Worm (Caenorhabditis elegans) whole organism, L1 larva: ENCODE results near the gene C14F11.4.

ENCODE experiments used
- C04F5.9 ChIP-seq: sonication (generic microtip); optimal IDR thresholded peaks from 2 replicates; lab custom pipeline; 2016; ENCODE audit warnings: missing genetic modification characterization, missing compliant biosample characterization
- C16A3.4 ChIP-seq: fragments of 150-350 bp; optimal IDR thresholded peaks from 2 replicates; lab custom pipeline; 2014; ENCODE audit warnings: missing biosample characterization, missing genetic modification characterization
- C34B4.2 ChIP-seq: sonication (generic microtip); optimal IDR thresholded peaks from 2 replicates; lab custom pipeline; 2017; ENCODE audit warnings: mild to moderate bottlenecking, missing genetic modification characterization, missing compliant biosample characterization
- Y116A8C.19 ChIP-seq: sonication (generic microtip); optimal IDR thresholded peaks from 2 replicates; lab custom pipeline; 2016; ENCODE audit warnings: missing compliant biosample characterization, missing genetic modification characterization, borderline replicate concordance
- ama-1 ChIP-seq: fragments of 150-350 bp; optimal IDR thresholded peaks from 2 replicates; lab custom pipeline; 2014
- blmp-1 ChIP-seq: fragments of 150-350 bp; optimal IDR thresholded peaks from 2 replicates; lab custom pipeline; 2014; ENCODE audit warnings: missing biosample characterization, missing genetic modification characterization
- ceh-63 ChIP-seq: fragments of 200-800 bp; sonication (Bioruptor generic); optimal IDR thresholded peaks from 2 replicates; lab custom pipeline; 2018; ENCODE audit warnings: mild to moderate bottlenecking, missing genetic modification characterization, missing compliant biosample characterization
- ceh-8 ChIP-seq: fragments of 200-800 bp; sonication (Bioruptor generic); optimal IDR thresholded peaks from 2 replicates; lab custom pipeline; 2018; ENCODE audit warnings: mild to moderate bottlenecking, missing genetic modification characterization, moderate library complexity, missing compliant biosample characterization
- ceh-82 ChIP-seq, 3 experiments: fragments of 150-350 bp in 1 of 3; sonication (generic microtip) in 2 of 3; optimal IDR thresholded peaks; 2 replicates each; lab custom pipeline; 2014 to 2017; ENCODE audit warnings: missing biosample characterization in 3 of 3, missing genetic modification characterization in 3 of 3
- dpl-1 ChIP-seq, 3 experiments: fragments of 150-350 bp in 2 of 3; sonication (generic microtip) in 1 of 3; optimal IDR thresholded peaks; 2 replicates each; lab custom pipeline; 2014 to 2017; ENCODE audit warnings: missing biosample characterization in 3 of 3, missing genetic modification characterization in 3 of 3, missing genetic modification reagents in 3 of 3
- dsc-1 ChIP-seq: sonication (generic microtip); optimal IDR thresholded peaks from 2 replicates; lab custom pipeline; 2016; ENCODE audit warnings: mild to moderate bottlenecking, missing genetic modification characterization, missing compliant biosample characterization
- efl-1 ChIP-seq, 4 experiments: fragments of 150-350 bp; optimal IDR thresholded peaks in 3 of 4; peaks in 1 of 4; 1 replicate in 1 of 4; 2 replicates in 3 of 4; lab custom pipeline; 2014; ENCODE audit warnings: missing biosample characterization in 2 of 4, missing genetic modification characterization in 2 of 4, missing genetic modification reagents in 2 of 4
- ets-5 ChIP-seq: fragments of 200-800 bp; sonication (Bioruptor generic); IDR thresholded peaks from 2 replicates; pipeline ENCODE4 v1.3.6; 2022; ENCODE audit warnings: missing genetic modification characterization, missing compliant biosample characterization
- fkh-8 ChIP-seq: sonication (generic microtip); optimal IDR thresholded peaks from 2 replicates; lab custom pipeline; 2016; ENCODE audit warnings: mild to moderate bottlenecking, missing genetic modification characterization, missing compliant biosample characterization
- fos-1 ChIP-seq: fragments of 150-350 bp; optimal IDR thresholded peaks from 2 replicates; lab custom pipeline; 2014; ENCODE audit warnings: missing biosample characterization, missing genetic modification characterization
- hlh-17 ChIP-seq: fragments of 200-800 bp; sonication (Bioruptor generic); optimal IDR thresholded peaks from 2 replicates; lab custom pipeline; 2018; ENCODE audit warnings: missing genetic modification characterization, mild to moderate bottlenecking, missing compliant biosample characterization, moderate library complexity, borderline replicate concordance
- isw-1 ChIP-seq: fragments of 200-800 bp; sonication (Bioruptor generic); IDR thresholded peaks from 2 replicates; pipeline ENCODE4 v1.3.6; 2022; ENCODE audit warnings: missing genetic modification characterization, missing compliant biosample characterization
- lin-13 ChIP-seq: fragments of 150-350 bp; optimal IDR thresholded peaks from 2 replicates; lab custom pipeline; 2014; ENCODE audit warnings: missing biosample characterization, missing genetic modification reagents, missing genetic modification characterization
- lin-35 ChIP-seq, 2 experiments: fragments of 150-350 bp; optimal IDR thresholded peaks; 2 replicates each; lab custom pipeline; 2014; ENCODE audit warnings: missing biosample characterization in 2 of 2, missing genetic modification characterization in 2 of 2, missing genetic modification reagents in 2 of 2
- lin-39 ChIP-seq: fragments of 150-350 bp; optimal IDR thresholded peaks from 2 replicates; lab custom pipeline; 2014; ENCODE audit warnings: missing biosample characterization, missing genetic modification reagents, missing genetic modification characterization
- lir-3 ChIP-seq: sonication (generic microtip); optimal IDR thresholded peaks from 2 replicates; lab custom pipeline; 2016; ENCODE audit warnings: mild to moderate bottlenecking, missing genetic modification characterization, moderate library complexity, missing compliant biosample characterization; ENCODE audit not compliant: poor library complexity
- lsy-2 ChIP-seq, 2 experiments: fragments of 150-350 bp; optimal IDR thresholded peaks; 2 replicates each; lab custom pipeline; 2014; ENCODE audit warnings: missing biosample characterization in 2 of 2, missing genetic modification characterization in 2 of 2
- mef-2 ChIP-seq: fragments of 150-350 bp; optimal IDR thresholded peaks from 2 replicates; lab custom pipeline; 2014; ENCODE audit warnings: missing biosample characterization, missing genetic modification characterization
- nhr-11 ChIP-seq: fragments of 150-350 bp; optimal IDR thresholded peaks from 2 replicates; lab custom pipeline; 2014; ENCODE audit warnings: missing biosample characterization, missing genetic modification characterization
- nhr-20 ChIP-seq: sonication (generic microtip); optimal IDR thresholded peaks from 2 replicates; lab custom pipeline; 2016; ENCODE audit warnings: mild to moderate bottlenecking, missing genetic modification characterization, missing compliant biosample characterization
- nhr-237 ChIP-seq: fragments of 150-350 bp; optimal IDR thresholded peaks from 2 replicates; lab custom pipeline; 2014; ENCODE audit warnings: missing biosample characterization, missing genetic modification characterization
- nhr-28 ChIP-seq: fragments of 150-350 bp; optimal IDR thresholded peaks from 2 replicates; lab custom pipeline; 2014; ENCODE audit warnings: missing biosample characterization, missing genetic modification characterization
- nhr-71 ChIP-seq: sonication (generic microtip); optimal IDR thresholded peaks from 2 replicates; lab custom pipeline; 2016; ENCODE audit warnings: mild to moderate bottlenecking, missing genetic modification characterization, moderate library complexity, missing compliant biosample characterization
- nhr-77 ChIP-seq: fragments of 150-350 bp; optimal IDR thresholded peaks from 2 replicates; lab custom pipeline; 2014; ENCODE audit warnings: missing biosample characterization, missing genetic modification characterization
- nhr-84 ChIP-seq: sonication (generic microtip); optimal IDR thresholded peaks from 2 replicates; lab custom pipeline; 2017; ENCODE audit warnings: missing biosample characterization, missing genetic modification characterization
- nhr-85 ChIP-seq: sonication (generic microtip); peaks from one replicate; lab custom pipeline; 2016; ENCODE audit warnings: missing genetic modification characterization, inconsistent platforms, missing compliant biosample characterization
- pag-3 ChIP-seq: sonication (generic microtip); optimal IDR thresholded peaks from 2 replicates; lab custom pipeline; 2017; ENCODE audit warnings: missing genetic modification characterization, mild to moderate bottlenecking, missing compliant biosample characterization, antibody characterized with exemption, borderline replicate concordance; ENCODE audit not compliant: insufficient read depth
- pax-3 ChIP-seq: fragments of 200-800 bp; sonication (Bioruptor generic); optimal IDR thresholded peaks from 2 replicates; lab custom pipeline; 2018; ENCODE audit warnings: mild to moderate bottlenecking, missing genetic modification characterization, moderate library complexity, missing compliant biosample characterization
- pqm-1 ChIP-seq: sonication (generic microtip); optimal IDR thresholded peaks from 3 replicates; lab custom pipeline; 2017; ENCODE audit warnings: missing biosample characterization, missing genetic modification characterization
- rnt-1 ChIP-seq: sonication (generic microtip); optimal IDR thresholded peaks from 2 replicates; lab custom pipeline; 2016; ENCODE audit warnings: mild to moderate bottlenecking, missing genetic modification characterization, moderate library complexity, missing compliant biosample characterization
- skn-1 ChIP-seq: fragments of 150-350 bp; optimal IDR thresholded peaks from 2 replicates; lab custom pipeline; 2014; ENCODE audit warnings: missing biosample characterization, missing genetic modification characterization
- snpc-4 ChIP-seq: fragments of 150-350 bp; optimal IDR thresholded peaks from 2 replicates; lab custom pipeline; 2014; ENCODE audit warnings: missing biosample characterization, missing genetic modification characterization
- snu-23 ChIP-seq: sonication (generic microtip); optimal IDR thresholded peaks from 2 replicates; lab custom pipeline; 2016; ENCODE audit warnings: missing genetic modification characterization, missing compliant biosample characterization
- sox-4 ChIP-seq: sonication (generic microtip); optimal IDR thresholded peaks from 2 replicates; lab custom pipeline; 2016; ENCODE audit warnings: missing genetic modification characterization, missing compliant biosample characterization
- swsn-7 ChIP-seq: sonication (generic microtip); optimal IDR thresholded peaks from 2 replicates; lab custom pipeline; 2016; ENCODE audit warnings: missing genetic modification characterization, missing compliant biosample characterization
- tlp-1 ChIP-seq: fragments of 150-350 bp; optimal IDR thresholded peaks from 2 replicates; lab custom pipeline; 2014; ENCODE audit warnings: missing biosample characterization, missing genetic modification characterization
- unc-30 ChIP-seq: sonication (generic microtip); optimal IDR thresholded peaks from 2 replicates; lab custom pipeline; 2017; ENCODE audit warnings: missing biosample characterization, missing genetic modification characterization
- unc-62 ChIP-seq: fragments of 150-350 bp; optimal IDR thresholded peaks from 2 replicates; lab custom pipeline; 2014; ENCODE audit warnings: missing biosample characterization, missing genetic modification reagents, missing genetic modification characterization
- unc-86 ChIP-seq: sonication (generic microtip); optimal IDR thresholded peaks from 2 replicates; lab custom pipeline; 2016; ENCODE audit warnings: missing genetic modification characterization, missing compliant biosample characterization
- xbp-1 ChIP-seq: sonication (generic microtip); optimal IDR thresholded peaks from 2 replicates; lab custom pipeline; 2016; ENCODE audit warnings: missing genetic modification characterization, missing compliant biosample characterization
- zip-4 ChIP-seq: fragments of 200-800 bp; sonication (Bioruptor generic); optimal IDR thresholded peaks from 2 replicates; lab custom pipeline; 2018; ENCODE audit warnings: mild to moderate bottlenecking, missing genetic modification characterization, moderate library complexity, missing compliant biosample characterization

C14F11.4 gene

DNA sequence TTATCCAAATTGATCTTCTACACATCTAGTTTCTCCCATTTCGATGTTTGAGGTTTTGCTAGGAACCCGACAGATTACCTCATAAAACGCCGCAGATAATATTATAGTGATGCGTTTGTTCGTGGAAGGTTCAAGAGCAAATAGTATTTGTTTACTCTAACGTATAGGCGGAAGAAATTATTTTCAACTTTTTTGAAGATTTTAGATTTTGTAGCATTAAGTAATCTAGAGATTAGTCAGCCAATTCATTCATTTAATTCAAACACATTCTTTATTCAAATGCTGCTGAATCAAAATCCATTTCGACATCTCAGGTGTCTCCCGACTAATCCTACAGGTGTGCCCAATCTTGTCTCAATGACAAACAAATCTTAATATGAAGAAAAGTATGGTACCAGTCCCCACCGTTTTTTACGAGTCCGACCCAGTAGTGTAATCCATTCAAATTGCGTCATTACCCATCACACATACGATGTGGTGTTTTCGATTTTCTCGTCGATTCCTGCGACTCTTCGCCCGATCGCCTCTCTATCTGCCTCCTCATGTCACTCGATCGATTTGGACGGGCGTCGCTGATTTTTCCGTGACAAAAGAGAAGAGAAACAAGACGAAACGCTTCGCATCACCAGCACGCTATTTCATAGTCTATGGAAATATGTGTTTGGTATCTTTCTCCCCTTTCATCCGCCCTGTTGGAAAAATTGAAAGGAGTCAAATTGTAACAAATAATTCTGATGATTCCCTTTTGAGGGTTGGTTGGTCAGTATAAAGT, 21.2 kb upstream of the C14F11.4 start (continued):
- TF ChIP-seq unc-30, result no peak
- no peak for TF ChIP-seq unc-86
- TF ChIP-seq nhr-20, result peak; percentile 84
- no peak for TF ChIP-seq C04F5.9 (tag; lab: Kevin White, UChicago)
- no peak for TF ChIP-seq nhr-84 (tag; lab: Kevin White, UChicago)
- peak; percentile 39 for TF ChIP-seq pax-3 (tag; lab: Kevin White, UChicago)
- peak; percentile 33 for TF ChIP-seq lir-3 (tag; lab: Kevin White, UChicago)
- TF ChIP-seq nhr-71, result peak; percentile 69
- peak; percentile 54 for TF ChIP-seq skn-1 (tag; lab: Kevin White, UChicago)
- no peak for TF ChIP-seq sox-4 (tag; lab: Kevin White, UChicago)
- no peak for TF ChIP-seq isw-1 (GFP tag; lab: Robert Waterston, UW)
- TF ChIP-seq snu-23, result peak; percentile 84
- TF ChIP-seq pqm-1 (tag; lab: Kevin White, UChicago), result no peak
- TF ChIP-seq nhr-237, result no peak
- no peak for TF ChIP-seq C34B4.2 (tag; lab: Kevin White, UChicago)
- 0 out of 2 replicates have a peak, but pooled peaks have one; percentile 35 for TF ChIP-seq ets-5
- peak; percentile 86 for TF ChIP-seq ama-1 (lab: Kevin White, UChicago)
- peak; percentile 30 for TF ChIP-seq C16A3.4
- TF ChIP-seq pag-3 (tag; lab: Kevin White, UChicago), result no peak
- peak; percentile 11 for TF ChIP-seq fkh-8
- no peak for TF ChIP-seq lin-39 (tag; lab: Kevin White, UChicago)
- TF ChIP-seq tlp-1, result no peak
- peak; percentile 43 for TF ChIP-seq lin-13 (GFP tag; lab: Kevin White, UChicago)
- no peak for TF ChIP-seq mef-2
- TF ChIP-seq fos-1 (tag; lab: Kevin White, UChicago), result peak; percentile 58
- peak; percentile 54 for TF ChIP-seq swsn-7
- peak; percentile 27 to 58 for TF ChIP-seq lsy-2 (tag; optimal IDR thresholded peaks at IDR 0.05; lab: Kevin White, UChicago)
- no peak for TF ChIP-seq nhr-11 (tag; lab: Kevin White, UChicago)
- peak; percentile 31 for TF ChIP-seq nhr-77 (tag; lab: Kevin White, UChicago)
- TF ChIP-seq dpl-1 (GFP tag; optimal IDR thresholded peaks at IDR 0.05; lab: Kevin White, UChicago), result no peak
- no peak for TF ChIP-seq snpc-4
- TF ChIP-seq ceh-8 (GFP tag; lab: Kevin White, UChicago), result no peak
- peak; percentile 86 for TF ChIP-seq nhr-85 (tag; lab: Kevin White, UChicago)
- peak; percentile 13 to 67 for TF ChIP-seq lin-35 (GFP tag; optimal IDR thresholded peaks at IDR 0.05; lab: Kevin White, UChicago)
- peak; percentile 16 to 19 for TF ChIP-seq efl-1 (optimal IDR thresholded peaks at IDR 0.05; lab: Kevin White, UChicago)
- peak in 1 of 2 experiments; percentile 85 for TF ChIP-seq efl-1 (GFP tag; optimal IDR thresholded peaks at IDR 0.05 in 1 of 2; lab: Kevin White, UChicago)
- TF ChIP-seq blmp-1 (tag; lab: Kevin White, UChicago), result peak; percentile 90
- peak; percentile 0 for TF ChIP-seq ceh-63
- peak; percentile 82 for TF ChIP-seq rnt-1 (tag; lab: Kevin White, UChicago)
- peak in 1 of 3 experiments; percentile 19 for TF ChIP-seq ceh-82 (tag; optimal IDR thresholded peaks at IDR 0.05; lab: Kevin White, UChicago)
- TF ChIP-seq nhr-28 (tag; lab: Kevin White, UChicago), result no peak
- peak; percentile 17 for TF ChIP-seq zip-4 (GFP tag; lab: Kevin White, UChicago)
- TF ChIP-seq hlh-17 (GFP tag; lab: Kevin White, UChicago), result peak; percentile 35
- no peak for TF ChIP-seq unc-62 (GFP tag; lab: Kevin White, UChicago)
- TF ChIP-seq dsc-1 (tag; lab: Kevin White, UChicago), result peak; percentile 42
- TF ChIP-seq Y116A8C.19 (tag; lab: Kevin White, UChicago), result no peak
- peak; percentile 54 for TF ChIP-seq xbp-1 (tag; lab: Kevin White, UChicago)
- TF ChIP-seq, all 84 proteins: peak for 42
